Worm (Caenorhabditis elegans) whole organism, L4/young adult: ENCODE results near the gene Y53G8AR.1.

Experiments used
- W03F9.2 ChIP-seq: fragments of 150-350 bp; optimal IDR thresholded peaks from 2 replicates; lab custom pipeline; 2014; ENCODE audit warnings: missing biosample characterization, missing genetic modification characterization
- him-1 ChIP-seq: sonication (generic microtip); optimal IDR thresholded peaks from 2 replicates; lab custom pipeline; 2016; ENCODE audit warnings: missing genotype, missing genetic modification reagents, missing genetic modification characterization, missing compliant biosample characterization

ce11 chrIII:3377700-3378099, 44.9 kb downstream of the Y53G8AR.1 start:
- TF ChIP-seq W03F9.2 (tag; lab: Kevin White, UChicago) = no peak
- TF ChIP-seq him-1 = no peak
